Worm (Caenorhabditis elegans) whole organism, L3 larva: ENCODE results near the gene C10A4.3.

Source experiments
- ama-1 ChIP-seq: fragments of 150-350 bp; optimal IDR thresholded peaks from 2 replicates; lab custom pipeline; 2018
- elt-2 ChIP-seq: sonication (generic microtip); optimal IDR thresholded peaks from 2 replicates; lab custom pipeline; 2016; ENCODE audit warnings: missing genetic modification reagents, mild to moderate bottlenecking, missing genetic modification characterization, missing compliant biosample characterization
- fos-1 ChIP-seq: fragments of 150-350 bp; optimal IDR thresholded peaks from 2 replicates; lab custom pipeline; 2014; ENCODE audit warnings: missing biosample characterization, missing genetic modification characterization
- lin-39 ChIP-seq: fragments of 150-350 bp; optimal IDR thresholded peaks from 2 replicates; lab custom pipeline; 2018; ENCODE audit warnings: missing biosample characterization, missing genetic modification reagents, missing genetic modification characterization
- nhr-237 ChIP-seq: fragments of 150-350 bp; optimal IDR thresholded peaks from 2 replicates; lab custom pipeline; 2014; ENCODE audit warnings: missing biosample characterization, missing genetic modification characterization
- nhr-77 ChIP-seq: fragments of 150-350 bp; optimal IDR thresholded peaks from 2 replicates; lab custom pipeline; 2014; ENCODE audit warnings: missing biosample characterization, missing genetic modification characterization
- sea-2 ChIP-seq: fragments of 150-350 bp; sonication (generic microtip); optimal IDR thresholded peaks from 4 replicates; lab custom pipeline; 2014; ENCODE audit warnings: missing biosample characterization, missing genetic modification reagents, missing genetic modification characterization
- unc-62 ChIP-seq: fragments of 150-350 bp; sonication (generic microtip); optimal IDR thresholded peaks from 4 replicates; lab custom pipeline; 2014; ENCODE audit warnings: missing biosample characterization, missing genetic modification reagents, missing genetic modification characterization

ce11 chrX:7404551-7404950 is 942 bp upstream of the C10A4.3 start:
- TF ChIP-seq fos-1 (tag; lab: Kevin White, UChicago) (no peak), elt-2 (tag; lab: Kevin White, UChicago) (no peak), unc-62 (GFP tag; lab: Kevin White, UChicago) (no peak), nhr-237 (no peak), nhr-77 (tag; lab: Kevin White, UChicago) (no peak), ama-1 (lab: Kevin White, UChicago) (no peak), lin-39 (tag; lab: Kevin White, UChicago) (no peak), sea-2 (GFP tag; lab: Kevin White, UChicago) (no peak)
